Fruit fly (Drosophila melanogaster): ENCODE measurements around the gene CG4598.

CG4598 gene

dm6 chr2L:9947738-9948519 lies 29.5 kb downstream of the CG4598 start:
- TF ChIP-seq CG17801 (GFP tag; optimal IDR thresholded peaks at IDR 0.05; ENCODE audit: partially characterized antibody), result no peak

- TF ChIP-seq CG17801 (GFP tag; optimal IDR thresholded peaks at IDR 0.05; ENCODE audit: partially characterized antibody), result no peak
Measured at dm6 chr2L:9948520-9948858, 30.1 kb downstream of the CG4598 start.

- no peak for TF ChIP-seq CG17801 (GFP tag; optimal IDR thresholded peaks at IDR 0.05; ENCODE audit: partially characterized antibody)
Measured at dm6 chr2L:9949178-9950062, 31.0 kb downstream of the CG4598 start.

- TF ChIP-seq CG17801 (GFP tag; optimal IDR thresholded peaks at IDR 0.05; ENCODE audit: partially characterized antibody), result peak; percentile 94
Measured at dm6 chr2L:9954119-9954518, 35.7 kb downstream of the CG4598 start, which contains the start of the genes CG13126 and CG4709. Gene CG13126 (minus strand): TSS chr2L:9954181. Gene CG4709 (plus strand): TSS chr2L:9954325.

- TF ChIP-seq CG17801 (GFP tag; optimal IDR thresholded peaks at IDR 0.05; ENCODE audit: partially characterized antibody), result no peak
Measured at dm6 chr2L:9954696-9955095, 36.3 kb downstream of the CG4598 start.

- TF ChIP-seq CG17801 (GFP tag; optimal IDR thresholded peaks at IDR 0.05; ENCODE audit: partially characterized antibody), result peak; percentile 96
Measured at dm6 chr2L:9956993-9957652, 38.7 kb downstream of the CG4598 start, which contains the start of the genes CG4658 and CG5846. Gene CG4658 (plus strand): TSS chr2L:9957132. Gene CG5846 (minus strand): TSS chr2L:9957237.

dm6 chr2L:9960758-9961157 lies 42.3 kb downstream of the CG4598 start:
- TF ChIP-seq CG17801 (GFP tag; optimal IDR thresholded peaks at IDR 0.05; ENCODE audit: partially characterized antibody), result no peak

- peak; percentile 18 for TF ChIP-seq CG17801 (GFP tag; optimal IDR thresholded peaks at IDR 0.05; ENCODE audit: partially characterized antibody)
Measured at dm6 chr2L:9963603-9964042, 45.2 kb downstream of the CG4598 start, which contains the start of gene CG5850. Gene CG5850 (minus strand): TSS chr2L:9963949.

dm6 chr2L:9966983-9967737 lies 48.7 kb downstream of the CG4598 start, which contains the start of the genes Dref and RpL13:
Gene Dref (minus strand): TSS chr2L:9967229.
Gene RpL13 (plus strand): TSS chr2L:9967313.
- TF ChIP-seq CG17801 (GFP tag; optimal IDR thresholded peaks at IDR 0.05; ENCODE audit: partially characterized antibody), result peak; percentile 93

- no peak for TF ChIP-seq CG17801 (GFP tag; optimal IDR thresholded peaks at IDR 0.05; ENCODE audit: partially characterized antibody)
Measured at dm6 chr2L:9968201-9968727, 49.8 kb downstream of the CG4598 start.

Data from ovary, adult (tissue).